Worm (Caenorhabditis elegans): Measurements from ENCODE around the gene sars-2.

ce11 chrIV:4399418-4400136 is 42.1 kb downstream of the sars-2 start:
- no peak for TF ChIP-seq nhr-12 (tag; optimal IDR thresholded peaks at IDR 0.05)
- no peak for TF ChIP-seq ceh-82 (tag; optimal IDR thresholded peaks at IDR 0.05)
- TF ChIP-seq lsy-2 (tag; optimal IDR thresholded peaks at IDR 0.05), result no peak
- TF ChIP-seq ztf-4 (tag; optimal IDR thresholded peaks at IDR 0.05), result no peak
- TF ChIP-seq mbf-1 (tag; optimal IDR thresholded peaks at IDR 0.05), result no peak
- TF ChIP-seq snpc-4 (tag; optimal IDR thresholded peaks at IDR 0.05), result no peak
- no peak for TF ChIP-seq nhr-77 (tag; optimal IDR thresholded peaks at IDR 0.05)
- no peak for TF ChIP-seq nhr-11 (tag; optimal IDR thresholded peaks at IDR 0.05)
- TF ChIP-seq nhr-25 (tag; optimal IDR thresholded peaks at IDR 0.05), result peak; percentile 47
